Worm (Caenorhabditis elegans) whole organism, L3 larva: ENCODE measurements around the gene dhs-24.

Experiments
- ceh-16 ChIP-seq: sonication (generic microtip); optimal IDR thresholded peaks from 2 replicates; lab custom pipeline; 2017; ENCODE audit warnings: missing biosample characterization, missing genetic modification characterization
- egl-27 ChIP-seq: sonication (generic microtip); optimal IDR thresholded peaks from 4 replicates; lab custom pipeline; 2017; ENCODE audit warnings: missing biosample characterization, missing genetic modification reagents, missing genetic modification characterization
- elt-2 ChIP-seq: sonication (generic microtip); optimal IDR thresholded peaks from 2 replicates; lab custom pipeline; 2016; ENCODE audit warnings: missing genetic modification reagents, mild to moderate bottlenecking, missing genetic modification characterization, missing compliant biosample characterization
- fkh-10 ChIP-seq: sonication (generic microtip); optimal IDR thresholded peaks from 2 replicates; lab custom pipeline; 2017; ENCODE audit warnings: missing biosample characterization, missing genetic modification reagents, missing genetic modification characterization
- jun-1 ChIP-seq: fragments of 150-350 bp; optimal IDR thresholded peaks from 2 replicates; lab custom pipeline; 2014; ENCODE audit warnings: missing biosample characterization, missing genetic modification reagents, missing genetic modification characterization
- lin-39 ChIP-seq: fragments of 150-350 bp; optimal IDR thresholded peaks from 2 replicates; lab custom pipeline; 2018; ENCODE audit warnings: missing biosample characterization, missing genetic modification reagents, missing genetic modification characterization
- nhr-11 ChIP-seq: fragments of 150-350 bp; optimal IDR thresholded peaks from 2 replicates; lab custom pipeline; 2014; ENCODE audit warnings: missing biosample characterization, missing genetic modification characterization
- nhr-77 ChIP-seq: fragments of 150-350 bp; optimal IDR thresholded peaks from 2 replicates; lab custom pipeline; 2014; ENCODE audit warnings: missing biosample characterization, missing genetic modification characterization
- pha-4 ChIP-seq: fragments of 150-350 bp; optimal IDR thresholded peaks from 2 replicates; lab custom pipeline; 2014; ENCODE audit warnings: missing biosample characterization, missing genetic modification reagents, missing genetic modification characterization
- sea-2 ChIP-seq: fragments of 150-350 bp; sonication (generic microtip); optimal IDR thresholded peaks from 4 replicates; lab custom pipeline; 2014; ENCODE audit warnings: missing biosample characterization, missing genetic modification reagents, missing genetic modification characterization
- skn-1 ChIP-seq: fragments of 150-350 bp; optimal IDR thresholded peaks from 2 replicates; lab custom pipeline; 2014; ENCODE audit warnings: missing biosample characterization, missing genetic modification characterization
- snpc-4 ChIP-seq: fragments of 150-350 bp; optimal IDR thresholded peaks from 2 replicates; lab custom pipeline; 2014; ENCODE audit warnings: missing biosample characterization, missing genetic modification characterization
- ztf-11 ChIP-seq: fragments of 150-350 bp; optimal IDR thresholded peaks from 2 replicates; lab custom pipeline; 2014; ENCODE audit warnings: missing biosample characterization, missing genetic modification characterization

DNA sequence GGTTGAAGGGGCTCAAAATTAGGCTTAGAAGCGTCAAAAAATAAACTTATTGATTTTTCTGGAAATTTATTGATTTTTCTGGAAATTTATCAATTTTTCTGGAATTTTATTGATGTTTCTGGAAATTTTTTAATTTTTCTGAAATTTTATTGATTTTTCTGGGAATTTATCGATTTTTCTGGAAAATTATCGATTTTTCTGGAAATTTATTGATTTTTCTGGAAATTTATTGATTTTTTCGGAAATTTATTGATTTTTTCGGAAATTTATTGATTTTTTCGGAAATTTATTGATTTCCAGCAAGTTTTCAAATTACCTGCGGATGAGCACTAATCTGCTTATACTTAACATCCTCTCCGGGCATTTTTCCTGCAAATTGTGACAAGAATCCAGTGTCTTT is 44.6 kb downstream of the dhs-24 start:
- no peak for TF ChIP-seq snpc-4 (tag; lab: Kevin White, UChicago)
- no peak for TF ChIP-seq skn-1 (tag; lab: Kevin White, UChicago)
- no peak for TF ChIP-seq ztf-11 (tag; lab: Kevin White, UChicago)
- no peak for TF ChIP-seq egl-27 (tag; lab: Kevin White, UChicago)
- no peak for TF ChIP-seq sea-2 (GFP tag; lab: Kevin White, UChicago)
- no peak for TF ChIP-seq elt-2
- TF ChIP-seq jun-1 (tag; lab: Kevin White, UChicago): no peak
- TF ChIP-seq nhr-77 (tag; lab: Kevin White, UChicago): no peak
- TF ChIP-seq fkh-10: no peak
- TF ChIP-seq lin-39 (tag; lab: Kevin White, UChicago): no peak
- no peak for TF ChIP-seq pha-4 (tag; lab: Kevin White, UChicago)
- TF ChIP-seq ceh-16 (tag; lab: Kevin White, UChicago): no peak
- no peak for TF ChIP-seq nhr-11 (tag; lab: Kevin White, UChicago)
